Fruit fly (Drosophila melanogaster) whole organism, adult: Measurements from ENCODE around the gene CG31231.

Experiments
- CG12768 ChIP-seq: fragments of 200-800 bp; sonication (Bioruptor generic); optimal IDR thresholded peaks from 2 replicates; lab custom pipeline; 2017; ENCODE audit warnings: missing biosample characterization, missing genetic modification characterization, mild to moderate bottlenecking, moderate library complexity, missing genetic modification reagents
- CG14711 ChIP-seq: fragments of 200-800 bp; sonication (Bioruptor generic); optimal IDR thresholded peaks from 2 replicates; lab custom pipeline; 2018; ENCODE audit warnings: missing biosample characterization, mild to moderate bottlenecking, missing genetic modification characterization, moderate library complexity
- CG5204 ChIP-seq: fragments of 200-800 bp; sonication (Bioruptor generic); optimal IDR thresholded peaks from 2 replicates; lab custom pipeline; 2016; ENCODE audit warnings: missing biosample characterization, missing genetic modification characterization
- CG7101 ChIP-seq: fragments of 200-800 bp; sonication (Bioruptor generic); optimal IDR thresholded peaks from 2 replicates; lab custom pipeline; 2018; ENCODE audit warnings: missing biosample characterization, mild to moderate bottlenecking, missing genetic modification characterization, moderate library complexity
- cnc ChIP-seq, 2 experiments: fragments of >200 bp; optimal IDR thresholded peaks; 2 replicates each; lab custom pipeline; 2017
- kay ChIP-seq: fragments of 200-800 bp; sonication (Bioruptor generic); peaks from one replicate; lab custom pipeline; 2016; ENCODE audit warnings: missing biosample characterization, missing genetic modification characterization, borderline replicate concordance
- ovo ChIP-seq: fragments of 200-800 bp; sonication (Bioruptor generic); optimal IDR thresholded peaks from 2 replicates; lab custom pipeline; 2016; ENCODE audit warnings: missing biosample characterization, missing genetic modification characterization
- pad ChIP-seq: fragments of 200-800 bp; sonication (Bioruptor generic); optimal IDR thresholded peaks from 3 replicates; lab custom pipeline; 2017; ENCODE audit warnings: missing biosample characterization, missing genetic modification characterization, mild to moderate bottlenecking, moderate library complexity, missing genetic modification reagents
- tj ChIP-seq: fragments of 200-800 bp; sonication (Bioruptor generic); optimal IDR thresholded peaks from 3 replicates; lab custom pipeline; 2017; ENCODE audit warnings: missing biosample characterization, mild to moderate bottlenecking, missing genetic modification characterization, moderate library complexity

- no peak for TF ChIP-seq CG7101 (tag; lab: Kevin White, UChicago)
- TF ChIP-seq tj (GFP tag; lab: Kevin White, UChicago), result no peak
- TF ChIP-seq CG14711 (tag; lab: Kevin White, UChicago), result no peak
- no peak for TF ChIP-seq CG12768 (GFP tag; lab: Kevin White, UChicago)
- TF ChIP-seq kay, result no peak
- no peak for TF ChIP-seq pad
- TF ChIP-seq ovo (GFP tag; lab: Kevin White, UChicago), result no peak
- TF ChIP-seq CG5204 (GFP tag; lab: Kevin White, UChicago), result no peak
- TF ChIP-seq cnc (optimal IDR thresholded peaks at IDR 0.05; lab: Kevin White, UChicago), result no peak
Observed at dm6 chr3R:18681054-18681453, 15.9 kb downstream of the CG31231 start.
